Worm (Caenorhabditis elegans) whole organism, midembryonic: ENCODE data around the gene F10E9.10.

Experiments
- T22C8.4 ChIP-seq: fragments of 200-800 bp; sonication (Bioruptor generic); IDR thresholded peaks from 2 replicates; pipeline ENCODE4 v1.3.6; 2022; ENCODE audit warnings: missing genetic modification characterization, missing compliant biosample characterization
- flt-1 ChIP-seq: fragments of 200-800 bp; sonication (Bioruptor generic); IDR thresholded peaks from 2 replicates; pipeline ENCODE4 v1.3.6; 2022; ENCODE audit warnings: missing genetic modification characterization, missing compliant biosample characterization
- klf-2 ChIP-seq: fragments of 200-800 bp; sonication (Bioruptor generic); conservative IDR thresholded peaks from 2 replicates; pipeline ENCODE4 v1.3.6; 2022; ENCODE audit warnings: missing genetic modification reagents, missing genetic modification characterization, missing compliant biosample characterization
- med-1 ChIP-seq: sonication (generic microtip); optimal IDR thresholded peaks from 2 replicates; lab custom pipeline; 2017; ENCODE audit warnings: missing genetic modification characterization, mild to moderate bottlenecking, missing compliant biosample characterization, antibody characterized with exemption, missing genetic modification reagents; ENCODE audit not compliant: insufficient read depth
- ref-1 ChIP-seq: fragments of 200-800 bp; sonication (Bioruptor generic); conservative IDR thresholded peaks from 2 replicates; pipeline ENCODE4 v1.3.6; 2022; ENCODE audit warnings: missing genetic modification reagents, missing genetic modification characterization, missing compliant biosample characterization
- ztf-23 ChIP-seq: fragments of 200-800 bp; sonication (Bioruptor generic); IDR thresholded peaks from 2 replicates; pipeline ENCODE4 v1.3.6; 2022; ENCODE audit warnings: missing genetic modification reagents, missing genetic modification characterization, missing compliant biosample characterization
- ztf-29 ChIP-seq: fragments of 200-800 bp; sonication (Bioruptor generic); IDR thresholded peaks from 2 replicates; pipeline ENCODE4 v1.3.6; 2022; ENCODE audit warnings: missing genetic modification reagents, missing genetic modification characterization, missing compliant biosample characterization

- TF ChIP-seq med-1 (GFP tag; lab: Kevin White, UChicago) (no peak), ztf-23 (GFP tag; lab: Robert Waterston, UW) (no peak), klf-2 (GFP tag; lab: Robert Waterston, UW) (no peak), T22C8.4 (GFP tag; lab: Robert Waterston, UW) (no peak), flt-1 (no peak), ref-1 (GFP tag; lab: Robert Waterston, UW) (no peak), ztf-29 (GFP tag; lab: Robert Waterston, UW) (no peak)
These were observed 16.6 kb downstream of the F10E9.10 start for ce11 chrIII:8303440-8303839.
